Fruit fly (Drosophila melanogaster) whole organism, embryonic: ENCODE measurements around the gene Desi.

Source experiments
- C15 ChIP-seq: fragments of 200-800 bp; sonication (Bioruptor generic); IDR thresholded peaks from 3 replicates; pipeline ENCODE4 v1.3.6; 2022; ENCODE audit warnings: missing biosample characterization, missing genetic modification characterization
- CG11696 ChIP-seq: fragments of 200-800 bp; sonication (Bioruptor generic); IDR thresholded peaks from 2 replicates; pipeline ENCODE4 v1.3.6; 2022; ENCODE audit warnings: missing biosample characterization, missing genetic modification characterization
- CG12769 ChIP-seq: fragments of 200-800 bp; sonication (Bioruptor generic); optimal IDR thresholded peaks from 2 replicates; lab custom pipeline; 2019; ENCODE audit warnings: missing biosample characterization, mild to moderate bottlenecking, missing genetic modification characterization, moderate library complexity
- CG13296 ChIP-seq: fragments of 200-800 bp; sonication (Bioruptor generic); optimal IDR thresholded peaks from 3 replicates; lab custom pipeline; 2018; ENCODE audit warnings: missing biosample characterization, mild to moderate bottlenecking, missing genetic modification characterization
- CG13424 ChIP-seq: fragments of 200-800 bp; sonication (Bioruptor generic); optimal IDR thresholded peaks from 2 replicates; lab custom pipeline; 2019; ENCODE audit warnings: missing biosample characterization, mild to moderate bottlenecking, missing genetic modification characterization, moderate library complexity
- CG14441 ChIP-seq: fragments of 200-800 bp; sonication (Bioruptor generic); IDR thresholded peaks from 2 replicates; pipeline ENCODE4 v1.3.6; 2022; ENCODE audit warnings: missing biosample characterization, missing genetic modification characterization
- CG30403 ChIP-seq: fragments of 200-800 bp; sonication (Bioruptor generic); optimal IDR thresholded peaks from 3 replicates; lab custom pipeline; 2016; ENCODE audit warnings: missing biosample characterization, missing genetic modification characterization
- CG3726 ChIP-seq: fragments of 200-800 bp; sonication (Bioruptor generic); IDR thresholded peaks from 3 replicates; pipeline ENCODE4, ENCODE4 v1.3.6; 2022; ENCODE audit warnings: missing biosample characterization, missing genetic modification characterization
- CG7372 ChIP-seq: fragments of 200-800 bp; sonication (Bioruptor generic); IDR thresholded peaks from 2 replicates; pipeline ENCODE4 v1.3.6; 2022; ENCODE audit warnings: missing biosample characterization, missing genetic modification characterization
- CG8290 ChIP-seq, 3 experiments: fragments of 200-800 bp; sonication (Bioruptor generic); optimal IDR thresholded peaks; 2 replicates each; lab custom pipeline; 2016 to 2019; ENCODE audit warnings: missing biosample characterization in 3 of 3, missing genetic modification characterization in 3 of 3, mild to moderate bottlenecking in 2 of 3, moderate library complexity in 1 of 3
- D19A ChIP-seq: fragments of 200-800 bp; optimal IDR thresholded peaks from 3 replicates; lab custom pipeline; 2019; ENCODE audit warnings: missing biosample characterization, mild to moderate bottlenecking, missing genetic modification characterization, moderate library complexity
- E2f1 ChIP-seq: fragments of 200-800 bp; sonication (Bioruptor generic); IDR thresholded peaks from 2 replicates; pipeline ENCODE4 v1.3.6; 2022; ENCODE audit warnings: missing biosample characterization, missing genetic modification characterization
- Ets65A ChIP-seq: fragments of 200-800 bp; sonication (Bioruptor generic); peaks from one replicate; lab custom pipeline; 2016; ENCODE audit warnings: missing biosample characterization, missing genetic modification characterization
- Gsc ChIP-seq: fragments of 200-800 bp; sonication (Bioruptor generic); IDR thresholded peaks from 2 replicates; pipeline ENCODE4 v1.3.6; 2022; ENCODE audit warnings: missing biosample characterization, missing genetic modification characterization
- H15 ChIP-seq: fragments of 200-800 bp; sonication (Bioruptor generic); IDR thresholded peaks from 3 replicates; pipeline ENCODE4 v1.3.6; 2022; ENCODE audit warnings: missing biosample characterization, missing genetic modification characterization
- HLH3B ChIP-seq: fragments of 200-800 bp; sonication (Bioruptor generic); IDR thresholded peaks from 2 replicates; pipeline ENCODE4 v1.3.6; 2022; ENCODE audit warnings: missing biosample characterization, missing genetic modification characterization
- Med ChIP-seq: fragments of 200-800 bp; sonication (Bioruptor generic); peaks from one replicate; lab custom pipeline; 2016; ENCODE audit warnings: missing biosample characterization, missing genetic modification characterization, mild to moderate bottlenecking, inconsistent platforms, moderate library complexity
- Mrtf ChIP-seq: fragments of 200-800 bp; sonication (Bioruptor generic); IDR thresholded peaks from 3 replicates; pipeline ENCODE4 v1.3.6; 2022; ENCODE audit warnings: missing biosample characterization, missing genetic modification characterization
- Nf-YC ChIP-seq: fragments of 200-800 bp; optimal IDR thresholded peaks from 3 replicates; lab custom pipeline; 2019; ENCODE audit warnings: missing biosample characterization, mild to moderate bottlenecking, missing genetic modification characterization, moderate library complexity
- PHDP ChIP-seq: fragments of 200-800 bp; sonication (Bioruptor generic); optimal IDR thresholded peaks from 3 replicates; lab custom pipeline; 2018; ENCODE audit warnings: missing biosample characterization, mild to moderate bottlenecking, missing genetic modification characterization, moderate library complexity
- Scr ChIP-seq: fragments of 200-800 bp; sonication (Bioruptor generic); IDR thresholded peaks from 2 replicates; pipeline ENCODE4 v1.3.6; 2022; ENCODE audit warnings: missing biosample characterization, missing genetic modification characterization; ENCODE audit not compliant: partially characterized antibody
- Side ChIP-seq: fragments of 200-800 bp; sonication (Bioruptor generic); optimal IDR thresholded peaks from 2 replicates; lab custom pipeline; 2016; ENCODE audit warnings: missing biosample characterization, missing genetic modification characterization
- Stat92E ChIP-seq, 3 experiments: fragments of >200 bp in 2 of 3; fragments of 200-800 bp in 1 of 3; sonication (Bioruptor generic) in 1 of 3; optimal IDR thresholded peaks; 2 replicates each; lab custom pipeline; 2017 to 2019; ENCODE audit warnings: missing biosample characterization in 3 of 3, missing genetic modification characterization in 3 of 3, mild to moderate bottlenecking in 1 of 3, moderate library complexity in 1 of 3
- Taf1 ChIP-seq: fragments of 200-800 bp; sonication (Bioruptor generic); IDR thresholded peaks from 2 replicates; pipeline ENCODE4 v1.3.6; 2022; ENCODE audit warnings: missing biosample characterization, missing genetic modification characterization
- al ChIP-seq: fragments of 200-800 bp; sonication (Bioruptor generic); IDR thresholded peaks from 2 replicates; pipeline ENCODE4 v1.3.6; 2022; ENCODE audit warnings: missing biosample characterization, missing genetic modification characterization
- ara ChIP-seq: fragments of 200-800 bp; sonication (Bioruptor generic); IDR thresholded peaks from 2 replicates; pipeline ENCODE4 v1.3.6; 2022; ENCODE audit warnings: missing biosample characterization, missing genetic modification characterization
- ems ChIP-seq: fragments of 200-800 bp; sonication (Bioruptor generic); optimal IDR thresholded peaks from 3 replicates; lab custom pipeline; 2016; ENCODE audit warnings: missing biosample characterization, missing genetic modification characterization
- fd96Cb ChIP-seq: fragments of 200-800 bp; sonication (Bioruptor generic); optimal IDR thresholded peaks from 2 replicates; lab custom pipeline; 2018; ENCODE audit warnings: missing biosample characterization, mild to moderate bottlenecking, missing genetic modification characterization, moderate library complexity
- h ChIP-seq: fragments of >200 bp; optimal IDR thresholded peaks from 2 replicates; lab custom pipeline; 2017
- hkb ChIP-seq, 2 experiments: fragments of 200-800 bp in 1 of 2; fragments of >200 bp in 1 of 2; sonication (Bioruptor generic) in 1 of 2; IDR thresholded peaks in 1 of 2; optimal IDR thresholded peaks in 1 of 2; 2 replicates each; pipeline versions ENCODE4 v1.3.6 to Lab custom; 2017 to 2022; ENCODE audit warnings: missing biosample characterization in 1 of 2, missing genetic modification characterization in 1 of 2
- jigr1 ChIP-seq: fragments of 200-800 bp; sonication (Bioruptor generic); IDR thresholded peaks from 3 replicates; pipeline ENCODE4 v1.3.6; 2022; ENCODE audit warnings: missing biosample characterization, missing genetic modification characterization
- nerfin-2 ChIP-seq: fragments of 200-800 bp; sonication (Bioruptor generic); IDR thresholded peaks from 2 replicates; pipeline ENCODE4 v1.3.6; 2022; ENCODE audit warnings: missing biosample characterization, missing genetic modification characterization; ENCODE audit not compliant: partially characterized antibody
- pan ChIP-seq, 4 experiments: fragments of >200 bp in 3 of 4; fragments of 200-800 bp in 1 of 4; sonication (Bioruptor generic) in 1 of 4; optimal IDR thresholded peaks in 3 of 4; IDR thresholded peaks in 1 of 4; 2 replicates each; pipeline versions ENCODE4 v1.3.6 to Lab custom; 2017 to 2022; ENCODE audit warnings: missing biosample characterization in 2 of 4, missing genetic modification characterization in 2 of 4, mixed read lengths in 1 of 4
- run ChIP-seq: fragments of 200-800 bp; sonication (Bioruptor generic); optimal IDR thresholded peaks from 3 replicates; lab custom pipeline; 2018; ENCODE audit warnings: missing biosample characterization, mild to moderate bottlenecking, missing genetic modification characterization
- sc ChIP-seq, 3 experiments: fragments of >200 bp in 2 of 3; fragments of 200-800 bp in 1 of 3; sonication (Bioruptor generic) in 1 of 3; optimal IDR thresholded peaks; 2 replicates in 2 of 3; 3 replicates in 1 of 3; lab custom pipeline; 2017; ENCODE audit warnings: mild to moderate bottlenecking in 1 of 3, missing biosample characterization in 1 of 3, missing genetic modification characterization in 1 of 3, missing genetic modification reagents in 1 of 3
- sd ChIP-seq: fragments of 200-800 bp; sonication (Bioruptor generic); optimal IDR thresholded peaks from 3 replicates; lab custom pipeline; 2018; ENCODE audit warnings: missing biosample characterization, mild to moderate bottlenecking, missing genetic modification characterization, moderate library complexity
- sens ChIP-seq: fragments of 200-800 bp; sonication (Bioruptor generic); peaks from one replicate; lab custom pipeline; 2016; ENCODE audit warnings: missing biosample characterization, missing genetic modification characterization
- so ChIP-seq: fragments of 200-800 bp; sonication (Bioruptor generic); IDR thresholded peaks from 3 replicates; pipeline ENCODE4 v1.3.6; 2022; ENCODE audit warnings: missing biosample characterization, missing genetic modification characterization
- ttk ChIP-seq: fragments of 200-800 bp; sonication (Bioruptor generic); IDR thresholded peaks from 2 replicates; pipeline ENCODE4 v2.1.2; 2022; ENCODE audit warnings: missing biosample characterization, missing genetic modification characterization
- zfh2 ChIP-seq: fragments of 200-800 bp; sonication (Bioruptor generic); optimal IDR thresholded peaks from 2 replicates; lab custom pipeline; 2016; ENCODE audit warnings: missing biosample characterization, missing genetic modification characterization

Desi gene

DNA sequence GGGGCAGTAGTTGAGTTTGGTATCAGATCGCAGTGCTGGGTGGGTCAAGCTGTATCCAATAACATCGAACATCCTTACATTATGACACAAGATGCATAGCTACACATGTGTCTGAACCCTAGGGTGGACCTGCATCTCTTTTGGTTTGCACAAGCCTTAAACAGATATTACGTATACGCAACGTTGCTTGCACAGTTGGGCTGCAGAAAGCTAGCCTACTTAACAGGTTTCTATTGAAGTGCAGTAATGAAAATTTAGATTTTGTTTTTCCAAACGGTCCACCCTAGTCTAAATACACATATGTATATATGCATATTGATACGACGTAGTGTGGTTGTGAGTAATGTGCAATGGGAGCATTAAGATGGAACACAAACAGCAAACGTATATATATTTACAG lies 4.1 kb upstream of the Desi start (continued):
- TF ChIP-seq PHDP (tag; lab: Kevin White, UChicago) (peak; percentile 45), ems (GFP tag; lab: Kevin White, UChicago) (peak; percentile 38), CG7372 (GFP tag; lab: Robert Waterston, UW) (peak; percentile 35; the same call in 1 of the 2 replicates), CG14441 (0 out of 2 replicates have a peak, but pooled peaks have one; percentile 19), HLH3B (GFP tag; lab: Robert Waterston, UW) (0 out of 2 replicates have a peak, but pooled peaks have one; percentile 20), Taf1 (GFP tag; lab: Robert Waterston, UW) (0 out of 2 replicates have a peak, but pooled peaks have one; percentile 49), ara (GFP tag; lab: Robert Waterston, UW) (0 out of 2 replicates have a peak, but pooled peaks have one; percentile 42), CG13296 (no peak), h (no peak), fd96Cb (no peak), pan (optimal IDR thresholded peaks at IDR 0.05; lab: Kevin White, UChicago) (no peak), pan (GFP tag; optimal IDR thresholded peaks at IDR 0.05 in 1 of 2, IDR thresholded peaks at IDR 0.05 in 1 of 2) (peak in 1 of 2 experiments; percentile 16), zfh2 (GFP tag; lab: Kevin White, UChicago) (no peak), CG13424 (tag; lab: Kevin White, UChicago) (peak; percentile 1), CG11696 (0 out of 2 replicates have a peak, but pooled peaks have one; percentile 16), nerfin-2 (GFP tag; lab: Robert Waterston, UW) (no peak), E2f1 (GFP tag; lab: Robert Waterston, UW) (0 out of 2 replicates have a peak, but pooled peaks have one; percentile 17), H15 (GFP tag; lab: Robert Waterston, UW) (0 out of 3 replicates have a peak, but pooled peaks have one; percentile 38), CG8290 (GFP tag; optimal IDR thresholded peaks at IDR 0.05; lab: Kevin White, UChicago) (no peak), CG8290 (tag; optimal IDR thresholded peaks at IDR 0.05; lab: Kevin White, UChicago) (peak in 1 of 2 experiments; percentile 14), Gsc (GFP tag; lab: Robert Waterston, UW) (no peak), CG30403 (no peak), Med (peak; percentile 74), hkb (optimal IDR thresholded peaks at IDR 0.05; lab: Kevin White, UChicago) (no peak), hkb (GFP tag; IDR thresholded peaks at IDR 0.05; lab: Robert Waterston, UW) (0 out of 2 replicates have a peak, but pooled peaks have one; percentile 13), Mrtf (GFP tag; lab: Robert Waterston, UW) (0 out of 3 replicates have a peak, but pooled peaks have one; percentile 21), ttk (GFP tag; lab: Robert Waterston, UW) (0 out of 2 replicates have a peak, but pooled peaks have one; percentile 19)

DNA sequence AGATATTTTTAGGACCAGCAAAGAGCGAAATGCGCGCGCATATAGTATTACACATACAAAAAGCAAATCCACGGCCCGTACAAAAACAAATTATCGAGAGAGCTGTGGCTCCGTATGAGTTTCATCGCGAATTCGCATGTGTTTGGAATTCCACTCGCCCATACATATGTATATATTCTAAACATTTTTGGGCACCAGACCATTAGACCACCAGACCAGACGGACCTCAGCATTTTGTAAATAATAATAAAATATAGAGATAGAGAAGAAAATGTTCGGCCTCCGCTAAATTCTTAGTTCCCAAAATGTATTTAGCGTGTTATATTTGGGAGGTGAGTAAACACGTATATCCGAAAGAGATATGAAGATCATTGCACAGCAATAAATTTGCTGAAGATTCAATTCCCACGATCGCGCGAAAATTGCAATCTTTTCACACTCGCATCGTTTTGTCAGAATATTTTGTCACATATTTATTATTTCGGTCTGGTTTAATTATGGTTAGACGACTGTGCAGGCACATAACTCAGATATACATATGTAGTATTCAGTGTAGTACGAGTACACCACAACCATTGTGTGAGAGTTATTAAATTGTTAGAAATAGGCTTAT lies 3.2 kb upstream of the Desi start:
- TF ChIP-seq al (0 out of 2 replicates have a peak, but pooled peaks have one; percentile 16), Nf-YC (no peak), CG3726 (no peak), CG12769 (tag; lab: Kevin White, UChicago) (no peak), jigr1 (GFP tag; lab: Robert Waterston, UW) (no peak), sens (peak; percentile 67), Side (no peak), Ets65A (peak; percentile 86), run (tag; lab: Kevin White, UChicago) (no peak), sc (optimal IDR thresholded peaks at IDR 0.05; lab: Kevin White, UChicago) (no peak), sc (GFP tag; optimal IDR thresholded peaks at IDR 0.05; lab: Kevin White, UChicago) (no peak), Scr (GFP tag; lab: Robert Waterston, UW) (no peak), C15 (GFP tag; lab: Robert Waterston, UW) (0 out of 3 replicates have a peak, but pooled peaks have one; percentile 6), CG8290 (GFP tag; optimal IDR thresholded peaks at IDR 0.05; lab: Kevin White, UChicago) (no peak), CG8290 (tag; optimal IDR thresholded peaks at IDR 0.05; lab: Kevin White, UChicago) (no peak), pan (optimal IDR thresholded peaks at IDR 0.05; lab: Kevin White, UChicago) (no peak), pan (GFP tag; optimal IDR thresholded peaks at IDR 0.05 in 1 of 2, IDR thresholded peaks at IDR 0.05 in 1 of 2) (no peak), D19A (tag; lab: Kevin White, UChicago) (peak; percentile 54), sd (tag; lab: Kevin White, UChicago) (peak; percentile 87), Stat92E (GFP tag; optimal IDR thresholded peaks at IDR 0.05; lab: Kevin White, UChicago) (no peak), so (GFP tag; lab: Robert Waterston, UW) (0 out of 3 replicates have a peak, but pooled peaks have one; percentile 35)
